Fruit fly (Drosophila melanogaster) whole organism, embryonic: ENCODE data around the gene Hr4.

Experiments used
- CG10209 ChIP-seq: fragments of 200-800 bp; sonication (Bioruptor generic); optimal IDR thresholded peaks from 3 replicates; lab custom pipeline; 2017; ENCODE audit warnings: missing biosample characterization, mild to moderate bottlenecking, missing genetic modification characterization, missing genetic modification reagents
- CG10267 ChIP-seq: fragments of 200-800 bp; sonication (Bioruptor generic); optimal IDR thresholded peaks from 2 replicates; lab custom pipeline; 2018; ENCODE audit warnings: missing biosample characterization, mild to moderate bottlenecking, missing genetic modification characterization, moderate library complexity
- CG12299 ChIP-seq: fragments of 200-800 bp; sonication (Bioruptor generic); optimal IDR thresholded peaks from 2 replicates; lab custom pipeline; 2018; ENCODE audit warnings: missing biosample characterization, mild to moderate bottlenecking, missing genetic modification characterization
- CG1233 ChIP-seq: fragments of 200-800 bp; sonication (Bioruptor generic); optimal IDR thresholded peaks from 4 replicates; lab custom pipeline; 2018; ENCODE audit warnings: missing biosample characterization, mild to moderate bottlenecking, missing genetic modification characterization
- CG14710 ChIP-seq: fragments of 200-800 bp; sonication (Bioruptor generic); optimal IDR thresholded peaks from 3 replicates; lab custom pipeline; 2019; ENCODE audit warnings: missing biosample characterization, mild to moderate bottlenecking, missing genetic modification characterization, moderate library complexity
- CG15514 ChIP-seq: fragments of 200-800 bp; sonication (Bioruptor generic); optimal IDR thresholded peaks from 3 replicates; lab custom pipeline; 2017; ENCODE audit warnings: missing biosample characterization, missing genetic modification characterization, mild to moderate bottlenecking, moderate library complexity, missing genetic modification reagents
- CG17802 ChIP-seq: fragments of 200-800 bp; sonication (Bioruptor generic); optimal IDR thresholded peaks from 2 replicates; lab custom pipeline; 2018; ENCODE audit warnings: missing biosample characterization, mild to moderate bottlenecking, missing genetic modification characterization, moderate library complexity
- CG1832 ChIP-seq: fragments of 200-800 bp; sonication (Bioruptor generic); optimal IDR thresholded peaks from 2 replicates; lab custom pipeline; 2017; ENCODE audit warnings: missing biosample characterization, mild to moderate bottlenecking, missing genetic modification characterization, inconsistent platforms
- CG18476 ChIP-seq: fragments of 200-800 bp; sonication (Bioruptor generic); optimal IDR thresholded peaks from 2 replicates; lab custom pipeline; 2016; ENCODE audit warnings: missing biosample characterization, mild to moderate bottlenecking, missing genetic modification characterization
- CG2120 ChIP-seq: fragments of 200-800 bp; sonication (Bioruptor generic); optimal IDR thresholded peaks from 3 replicates; lab custom pipeline; 2016; ENCODE audit warnings: missing biosample characterization, missing genetic modification characterization
- CG30403 ChIP-seq: fragments of 200-800 bp; sonication (Bioruptor generic); optimal IDR thresholded peaks from 3 replicates; lab custom pipeline; 2016; ENCODE audit warnings: missing biosample characterization, missing genetic modification characterization
- CG31224 ChIP-seq: fragments of 200-800 bp; sonication (Bioruptor generic); IDR thresholded peaks from 2 replicates; pipeline ENCODE4 v1.3.6; 2022; ENCODE audit warnings: missing biosample characterization, missing genetic modification characterization
- CG3995 ChIP-seq: fragments of 200-800 bp; sonication (Bioruptor generic); optimal IDR thresholded peaks from 3 replicates; lab custom pipeline; 2016; ENCODE audit warnings: missing biosample characterization, missing genetic modification characterization
- CG4854 ChIP-seq: fragments of 200-800 bp; sonication (Bioruptor generic); optimal IDR thresholded peaks from 2 replicates; lab custom pipeline; 2016; ENCODE audit warnings: missing biosample characterization, missing genetic modification characterization, inconsistent platforms
- CG6813 ChIP-seq: fragments of 200-800 bp; sonication (Bioruptor generic); optimal IDR thresholded peaks from 2 replicates; lab custom pipeline; 2017; ENCODE audit warnings: missing biosample characterization, missing genetic modification characterization, mild to moderate bottlenecking, moderate library complexity, missing genetic modification reagents
- CG7963 ChIP-seq: fragments of 200-800 bp; sonication (Bioruptor generic); IDR thresholded peaks from 3 replicates; pipeline ENCODE4 v1.3.6; 2022; ENCODE audit warnings: missing biosample characterization, missing genetic modification characterization; ENCODE audit not compliant: partially characterized antibody
- CG8924 ChIP-seq: fragments of 200-800 bp; optimal IDR thresholded peaks from 3 replicates; lab custom pipeline; 2019; ENCODE audit warnings: missing biosample characterization, mild to moderate bottlenecking, missing genetic modification characterization, moderate library complexity
- CG9215 ChIP-seq: fragments of 200-800 bp; sonication (Bioruptor generic); IDR thresholded peaks from 2 replicates; pipeline ENCODE4 v1.3.6; 2022; ENCODE audit warnings: missing biosample characterization, missing genetic modification characterization
- CoRest ChIP-seq: fragments of 200-800 bp; sonication (Bioruptor generic); optimal IDR thresholded peaks from 3 replicates; lab custom pipeline; 2018; ENCODE audit warnings: missing biosample characterization, mild to moderate bottlenecking, missing genetic modification characterization, moderate library complexity
- Ets65A ChIP-seq: fragments of 200-800 bp; sonication (Bioruptor generic); peaks from one replicate; lab custom pipeline; 2016; ENCODE audit warnings: missing biosample characterization, missing genetic modification characterization
- Hey ChIP-seq: fragments of 200-800 bp; sonication (Bioruptor generic); optimal IDR thresholded peaks from 3 replicates; lab custom pipeline; 2018; ENCODE audit warnings: missing biosample characterization, mild to moderate bottlenecking, missing genetic modification characterization
- Lpt ChIP-seq: fragments of >200 bp; optimal IDR thresholded peaks from 2 replicates; lab custom pipeline; 2018; ENCODE audit warnings: missing biosample characterization, missing genetic modification characterization
- Mes4 ChIP-seq: fragments of 200-800 bp; sonication (Bioruptor generic); optimal IDR thresholded peaks from 2 replicates; lab custom pipeline; 2016; ENCODE audit warnings: missing biosample characterization, missing genetic modification characterization
- PHDP ChIP-seq: fragments of 200-800 bp; sonication (Bioruptor generic); optimal IDR thresholded peaks from 3 replicates; lab custom pipeline; 2018; ENCODE audit warnings: missing biosample characterization, mild to moderate bottlenecking, missing genetic modification characterization, moderate library complexity
- Tbp ChIP-seq: fragments of >200 bp; optimal IDR thresholded peaks from 2 replicates; lab custom pipeline; 2018; ENCODE audit warnings: missing biosample characterization, missing genetic modification characterization
- ac ChIP-seq: fragments of 200-800 bp; sonication (Bioruptor generic); optimal IDR thresholded peaks from 3 replicates; lab custom pipeline; 2017; ENCODE audit warnings: missing biosample characterization, mild to moderate bottlenecking, missing genetic modification characterization
- az2 ChIP-seq: fragments of 200-800 bp; sonication (Bioruptor generic); optimal IDR thresholded peaks from 3 replicates; lab custom pipeline; 2016; ENCODE audit warnings: missing biosample characterization, missing genetic modification characterization
- bbx ChIP-seq: fragments of 200-800 bp; sonication (Bioruptor generic); IDR thresholded peaks from 2 replicates; pipeline ENCODE4 v1.3.6; 2022; ENCODE audit warnings: missing biosample characterization, missing genetic modification characterization; ENCODE audit not compliant: partially characterized antibody
- bigmax ChIP-seq: fragments of 200-800 bp; sonication (Bioruptor generic); optimal IDR thresholded peaks from 2 replicates; lab custom pipeline; 2018; ENCODE audit warnings: missing biosample characterization, mild to moderate bottlenecking, missing genetic modification characterization
- br ChIP-seq: fragments of >200 bp; optimal IDR thresholded peaks from 2 replicates; lab custom pipeline; 2017
- cad ChIP-seq: fragments of >200 bp; optimal IDR thresholded peaks from 2 replicates; lab custom pipeline; 2017; ENCODE audit warnings: missing biosample characterization, missing genetic modification characterization
- crc ChIP-seq: fragments of 200-800 bp; sonication (Bioruptor generic); optimal IDR thresholded peaks from 2 replicates; lab custom pipeline; 2016; ENCODE audit warnings: missing biosample characterization, missing genetic modification characterization
- cwo ChIP-seq: fragments of 200-800 bp; sonication (Bioruptor generic); optimal IDR thresholded peaks from 3 replicates; lab custom pipeline; 2017; ENCODE audit warnings: missing biosample characterization, missing genetic modification characterization, mild to moderate bottlenecking, moderate library complexity, missing genetic modification reagents
- en ChIP-seq: fragments of 200-800 bp; sonication (Bioruptor generic); optimal IDR thresholded peaks from 2 replicates; lab custom pipeline; 2016; ENCODE audit warnings: missing biosample characterization, missing genetic modification characterization
- gsb-n ChIP-seq: fragments of 200-800 bp; sonication (Bioruptor generic); optimal IDR thresholded peaks from 3 replicates; lab custom pipeline; 2018; ENCODE audit warnings: missing biosample characterization, mild to moderate bottlenecking, missing genetic modification characterization
- klu ChIP-seq: fragments of 200-800 bp; sonication (Bioruptor generic); IDR thresholded peaks from 2 replicates; pipeline ENCODE4 v1.3.6; 2022; ENCODE audit warnings: missing biosample characterization, missing genetic modification characterization
- knrl ChIP-seq: fragments of 200-800 bp; sonication (Bioruptor generic); IDR thresholded peaks from 3 replicates; pipeline ENCODE4 v1.3.6; 2022; ENCODE audit warnings: missing biosample characterization, missing genetic modification characterization; ENCODE audit not compliant: partially characterized antibody
- mam ChIP-seq: fragments of 200-800 bp; sonication (Bioruptor generic); optimal IDR thresholded peaks from 3 replicates; lab custom pipeline; 2016; ENCODE audit warnings: missing biosample characterization, missing genetic modification characterization
- odd ChIP-seq: fragments of 200-800 bp; sonication (Bioruptor generic); optimal IDR thresholded peaks from 2 replicates; lab custom pipeline; 2017; ENCODE audit warnings: missing biosample characterization, mild to moderate bottlenecking, missing genetic modification characterization
- peb ChIP-seq: fragments of 200-800 bp; sonication (Bioruptor generic); IDR thresholded peaks from 2 replicates; pipeline ENCODE4 v1.3.6; 2022; ENCODE audit warnings: missing biosample characterization, missing genetic modification characterization
- pum ChIP-seq: fragments of 200-800 bp; sonication (Bioruptor generic); optimal IDR thresholded peaks from 2 replicates; lab custom pipeline; 2016; ENCODE audit warnings: missing biosample characterization, missing genetic modification characterization
- pzg ChIP-seq: fragments of 200-800 bp; sonication (Bioruptor generic); optimal IDR thresholded peaks from 3 replicates; lab custom pipeline; 2018; ENCODE audit warnings: missing biosample characterization, mild to moderate bottlenecking, missing genetic modification characterization, moderate library complexity
- sc ChIP-seq, 3 experiments: fragments of >200 bp in 2 of 3; fragments of 200-800 bp in 1 of 3; sonication (Bioruptor generic) in 1 of 3; optimal IDR thresholded peaks; 2 replicates in 2 of 3; 3 replicates in 1 of 3; lab custom pipeline; 2017; ENCODE audit warnings: mild to moderate bottlenecking in 1 of 3, missing biosample characterization in 1 of 3, missing genetic modification characterization in 1 of 3, missing genetic modification reagents in 1 of 3
- sens ChIP-seq: fragments of 200-800 bp; sonication (Bioruptor generic); peaks from one replicate; lab custom pipeline; 2016; ENCODE audit warnings: missing biosample characterization, missing genetic modification characterization
- shn ChIP-seq: fragments of 200-800 bp; sonication (Bioruptor generic); optimal IDR thresholded peaks from 3 replicates; lab custom pipeline; 2016; ENCODE audit warnings: missing biosample characterization, missing genetic modification characterization
- sima ChIP-seq: fragments of 200-800 bp; sonication (Bioruptor generic); optimal IDR thresholded peaks from 2 replicates; lab custom pipeline; 2016; ENCODE audit warnings: missing biosample characterization, missing genetic modification characterization
- slou ChIP-seq: fragments of 200-800 bp; sonication (Bioruptor generic); optimal IDR thresholded peaks from 3 replicates; lab custom pipeline; 2016; ENCODE audit warnings: missing biosample characterization, missing genetic modification characterization
- tll ChIP-seq, 2 experiments: fragments of 200-800 bp in 1 of 2; fragments of >200 bp in 1 of 2; sonication (Bioruptor generic) in 1 of 2; optimal IDR thresholded peaks; 2 replicates each; lab custom pipeline; 2017 to 2019; ENCODE audit warnings: missing biosample characterization in 2 of 2, missing genetic modification characterization in 2 of 2, mild to moderate bottlenecking in 1 of 2, moderate library complexity in 1 of 2
- trem ChIP-seq: fragments of 200-800 bp; optimal IDR thresholded peaks from 3 replicates; lab custom pipeline; 2019; ENCODE audit warnings: missing biosample characterization, mild to moderate bottlenecking, missing genetic modification characterization, moderate library complexity
- vvl ChIP-seq: fragments of 200-800 bp; sonication (Bioruptor generic); IDR thresholded peaks from 2 replicates; pipeline ENCODE4 v1.3.6; 2022; ENCODE audit warnings: missing biosample characterization, missing genetic modification characterization

The Hr4 gene

DNA sequence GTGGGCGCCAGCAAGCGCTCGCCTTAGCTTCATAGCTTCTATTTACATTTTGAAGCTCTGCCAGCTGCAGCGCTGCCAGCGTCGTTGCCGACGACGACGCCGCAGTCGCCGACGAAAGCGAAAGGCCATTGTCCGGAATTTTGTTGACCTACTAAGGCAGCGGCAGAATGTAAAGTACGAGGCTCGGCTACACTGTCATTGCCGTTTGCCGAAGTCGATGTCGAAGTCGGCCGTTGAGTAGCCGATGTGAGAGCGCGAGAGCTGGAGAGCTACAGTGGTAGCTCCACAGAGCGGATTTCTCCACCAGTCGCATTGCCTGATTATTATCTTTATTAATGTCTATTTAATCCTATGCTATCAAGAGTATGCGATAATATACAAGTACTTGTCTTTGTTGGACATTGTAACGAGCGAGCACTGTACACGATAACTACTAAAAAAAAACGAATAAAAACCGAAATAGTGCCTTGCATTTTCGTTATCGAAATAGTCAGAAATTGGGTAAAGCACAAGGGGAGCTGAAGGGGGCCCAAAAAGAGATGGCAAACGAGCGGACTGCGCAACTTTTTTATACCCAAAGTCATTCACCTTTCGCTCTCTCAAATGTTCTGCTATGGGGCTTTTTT lies 22.0 kb downstream of the Hr4 start (continued):
- TF ChIP-seq CG10209 (GFP tag; lab: Kevin White, UChicago) (peak; percentile 92), cad (GFP tag; lab: Kevin White, UChicago) (no peak), shn (GFP tag; lab: Kevin White, UChicago) (peak; percentile 85), Tbp (GFP tag; lab: Kevin White, UChicago) (no peak), CG10267 (peak; percentile 79), klu (GFP tag; lab: Robert Waterston, UW) (peak; percentile 82), trem (tag; lab: Kevin White, UChicago) (peak; percentile 62), Hey (tag; lab: Kevin White, UChicago) (peak; percentile 77), CG1233 (GFP tag; lab: Kevin White, UChicago) (peak; percentile 93), sima (GFP tag; lab: Kevin White, UChicago) (peak; percentile 59), CG7963 (GFP tag; lab: Robert Waterston, UW) (no peak), CG17802 (tag; lab: Kevin White, UChicago) (peak; percentile 83), vvl (peak; percentile 98), slou (peak; percentile 78), sc (optimal IDR thresholded peaks at IDR 0.05; lab: Kevin White, UChicago) (no peak), sc (GFP tag; optimal IDR thresholded peaks at IDR 0.05; lab: Kevin White, UChicago) (peak; percentile 83), Mes4 (GFP tag; lab: Kevin White, UChicago) (peak; percentile 90), ac (GFP tag; lab: Kevin White, UChicago) (no peak), br (lab: Kevin White, UChicago) (no peak), CG4854 (GFP tag; lab: Kevin White, UChicago) (peak; percentile 87), CoRest (tag; lab: Kevin White, UChicago) (peak; percentile 94), CG3995 (GFP tag; lab: Kevin White, UChicago) (peak; percentile 64), crc (peak; percentile 78), Lpt (no peak), CG15514 (peak; percentile 82), CG31224 (peak; percentile 74), CG9215 (GFP tag; lab: Robert Waterston, UW) (peak; percentile 87), PHDP (tag; lab: Kevin White, UChicago) (peak; percentile 93), cwo (peak; percentile 87), gsb-n (tag; lab: Kevin White, UChicago) (peak; percentile 81), CG6813 (peak; percentile 88), en (GFP tag; lab: Kevin White, UChicago) (peak; percentile 85), CG12299 (tag; lab: Kevin White, UChicago) (peak; percentile 85), az2 (GFP tag; lab: Kevin White, UChicago) (peak; percentile 96), tll (GFP tag; optimal IDR thresholded peaks at IDR 0.05; lab: Kevin White, UChicago) (no peak), CG30403 (GFP tag; lab: Kevin White, UChicago) (peak; percentile 94), peb (GFP tag; lab: Robert Waterston, UW) (peak; percentile 91), CG8924 (tag; lab: Kevin White, UChicago) (peak; percentile 93), pzg (GFP tag; lab: Kevin White, UChicago) (peak; percentile 8), CG2120 (peak; percentile 93), mam (peak; percentile 94), bbx (no peak), sens (GFP tag; lab: Kevin White, UChicago) (peak; percentile 99), CG1832 (GFP tag; lab: Kevin White, UChicago) (no peak), Ets65A (GFP tag; lab: Kevin White, UChicago) (peak; percentile 99), odd (GFP tag; lab: Kevin White, UChicago) (peak; percentile 91), CG18476 (peak; percentile 87), knrl (GFP tag; lab: Robert Waterston, UW) (no peak), pum (GFP tag; lab: Kevin White, UChicago) (peak; percentile 95), bigmax (GFP tag; lab: Kevin White, UChicago) (peak; percentile 37), CG14710 (tag; lab: Kevin White, UChicago) (peak; percentile 74)
